Fruit fly (Drosophila melanogaster): Measurements from ENCODE around the gene CG33159.

The CG33159 gene

DNA sequence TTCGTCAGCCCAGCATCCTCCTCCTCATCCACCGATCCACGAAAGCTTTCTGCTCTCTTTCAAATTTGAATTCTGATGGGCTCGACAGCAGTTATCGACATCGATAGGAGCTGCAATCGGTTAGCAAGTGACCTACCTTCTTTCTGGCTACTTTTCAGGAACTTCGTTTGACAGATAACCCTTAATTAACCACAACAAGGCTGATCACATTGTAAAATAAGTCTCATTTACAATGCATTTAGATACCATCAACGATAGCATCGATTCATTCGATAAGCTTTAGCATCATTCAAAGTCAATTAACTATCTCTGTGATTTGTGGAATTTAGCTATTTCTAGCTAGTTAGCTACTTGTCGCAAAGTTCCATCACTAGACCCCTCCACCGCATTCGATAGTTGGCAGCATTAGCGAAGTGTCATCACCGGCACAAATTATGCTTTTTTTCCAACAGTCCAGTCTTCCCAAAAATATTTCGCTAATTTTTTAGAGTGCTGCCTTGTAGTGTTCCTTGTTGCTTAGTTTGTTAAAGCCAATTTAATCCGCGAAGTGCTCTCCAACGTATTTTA is 25.6 kb downstream of the CG33159 start, which contains the start of the genes MnM and Girdin (continued):
- no peak for TF ChIP-seq CG10274 (GFP tag; optimal IDR thresholded peaks at IDR 0.05)
- peak; percentile 53 for TF ChIP-seq CG17186 (GFP tag; optimal IDR thresholded peaks at IDR 0.05)
- TF ChIP-seq btn (GFP tag; optimal IDR thresholded peaks at IDR 0.05): peak; percentile 52
- TF ChIP-seq luna (GFP tag; optimal IDR thresholded peaks at IDR 0.05): peak; percentile 3
- no peak for TF ChIP-seq CG2202 (tag; optimal IDR thresholded peaks at IDR 0.05)
- no peak for TF ChIP-seq gcm2 (GFP tag; optimal IDR thresholded peaks at IDR 0.05)
- TF ChIP-seq unc-4 (GFP tag; IDR thresholded peaks at IDR 0.05; ENCODE audit: partially characterized antibody): peak; percentile 87
- no peak for TF ChIP-seq CG17568 (GFP tag; optimal IDR thresholded peaks at IDR 0.05)
- no peak for TF ChIP-seq H15 (GFP tag; IDR thresholded peaks at IDR 0.05)
- peak; percentile 72 for TF ChIP-seq Lhr (GFP tag; optimal IDR thresholded peaks at IDR 0.05)
- TF ChIP-seq jing (GFP tag; optimal IDR thresholded peaks at IDR 0.05): no peak
- no peak for TF ChIP-seq CG2678 (tag; optimal IDR thresholded peaks at IDR 0.05)
- no peak for TF ChIP-seq CG13296 (GFP tag; optimal IDR thresholded peaks at IDR 0.05)
- TF ChIP-seq CG6272 (GFP tag; IDR thresholded peaks at IDR 0.05): peak; percentile 41; the same call in 1 of the 2 replicates
- TF ChIP-seq ap (GFP tag; IDR thresholded peaks at IDR 0.05): no peak
- no peak for TF ChIP-seq CG6813 (GFP tag; optimal IDR thresholded peaks at IDR 0.05)
- peak; percentile 12 for TF ChIP-seq org-1 (GFP tag; optimal IDR thresholded peaks at IDR 0.05)
- TF ChIP-seq CG4854 (GFP tag; optimal IDR thresholded peaks at IDR 0.05): no peak
- TF ChIP-seq wek (GFP tag; optimal IDR thresholded peaks at IDR 0.05): no peak
- no peak for TF ChIP-seq CG11723 (GFP tag; optimal IDR thresholded peaks at IDR 0.05)
- peak; percentile 66 for TF ChIP-seq ssp (GFP tag; IDR thresholded peaks at IDR 0.05)
- no peak for TF ChIP-seq Rx (GFP tag; IDR thresholded peaks at IDR 0.05)
- no peak for TF ChIP-seq pan (optimal IDR thresholded peaks at IDR 0.05)
- no peak for TF ChIP-seq pan (GFP tag; optimal IDR thresholded peaks at IDR 0.05 in 1 of 2, IDR thresholded peaks at IDR 0.05 in 1 of 2)
- TF ChIP-seq Hr3 (GFP tag; optimal IDR thresholded peaks at IDR 0.05): peak; percentile 86
- no peak for TF ChIP-seq CG15073 (GFP tag; optimal IDR thresholded peaks at IDR 0.05)
- no peak for TF ChIP-seq CG34422 (GFP tag; IDR thresholded peaks at IDR 0.05)
- no peak for TF ChIP-seq Awh (GFP tag; IDR thresholded peaks at IDR 0.05)
- no peak for TF ChIP-seq salm (tag; optimal IDR thresholded peaks at IDR 0.05)
- peak; percentile 43 for TF ChIP-seq fd3F (GFP tag; optimal IDR thresholded peaks at IDR 0.05)
- TF ChIP-seq CG9932 (GFP tag; IDR thresholded peaks at IDR 0.05): peak; percentile 88
- no peak for TF ChIP-seq schlank (tag; optimal IDR thresholded peaks at IDR 0.05)
- TF ChIP-seq CG13123 (GFP tag; optimal IDR thresholded peaks at IDR 0.05): no peak
- no peak for TF ChIP-seq Lpt (GFP tag; optimal IDR thresholded peaks at IDR 0.05)
- peak; percentile 32 for TF ChIP-seq CG1602 (GFP tag; optimal IDR thresholded peaks at IDR 0.05)
- TF ChIP-seq CG42726 (GFP tag; IDR thresholded peaks at IDR 0.05; ENCODE audit: partially characterized antibody): 0 out of 2 replicates have a peak, but pooled peaks have one; percentile 49
- no peak for TF ChIP-seq corto (GFP tag; optimal IDR thresholded peaks at IDR 0.05)
- no peak for TF ChIP-seq MTF-1 (GFP tag; optimal IDR thresholded peaks at IDR 0.05; ENCODE audit: borderline replicate concordance)
- TF ChIP-seq sd (tag; optimal IDR thresholded peaks at IDR 0.05): peak; percentile 91
- TF ChIP-seq CG15696 (tag; optimal IDR thresholded peaks at IDR 0.05): peak; percentile 41
- TF ChIP-seq fd102C (GFP tag; optimal IDR thresholded peaks at IDR 0.05): no peak
- TF ChIP-seq abd-A (tag; optimal IDR thresholded peaks at IDR 0.05): no peak
- TF ChIP-seq CG32767 (GFP tag; IDR thresholded peaks at IDR 0.05): no peak
- no peak for TF ChIP-seq lab (GFP tag; optimal IDR thresholded peaks at IDR 0.05)
- TF ChIP-seq CG11085 (GFP tag; IDR thresholded peaks at IDR 0.05): no peak
- no peak for TF ChIP-seq CG31365 (tag; optimal IDR thresholded peaks at IDR 0.05)
- no peak for TF ChIP-seq CG10147 (GFP tag; optimal IDR thresholded peaks at IDR 0.05)
- no peak for TF ChIP-seq NK7.1 (GFP tag; optimal IDR thresholded peaks at IDR 0.05)
- peak; percentile 86 for TF ChIP-seq CHES-1-like (GFP tag; optimal IDR thresholded peaks at IDR 0.05)
- TF ChIP-seq pum (GFP tag; optimal IDR thresholded peaks at IDR 0.05): peak; percentile 79
- TF ChIP-seq CG17829 (tag; optimal IDR thresholded peaks at IDR 0.05): peak; percentile 71
